Fruit fly (Drosophila melanogaster) whole organism, prepupa: ENCODE measurements around the gene Idh3a.
A peak's percentile ranks its signal among the peaks of the same experiment; 100 is the strongest.

Experiments
- Blimp-1 ChIP-seq: fragments of 200-800 bp; sonication (Bioruptor generic); optimal IDR thresholded peaks from 3 replicates; lab custom pipeline; 2017; ENCODE audit warnings: missing biosample characterization, missing genetic modification characterization, mild to moderate bottlenecking, moderate library complexity, missing genetic modification reagents
- CG10669 ChIP-seq: fragments of 200-800 bp; sonication (Bioruptor generic); optimal IDR thresholded peaks from 3 replicates; lab custom pipeline; 2018; ENCODE audit warnings: missing biosample characterization, mild to moderate bottlenecking, missing genetic modification characterization, moderate library complexity
- CG11762 ChIP-seq: fragments of 200-800 bp; sonication (Bioruptor generic); optimal IDR thresholded peaks from 3 replicates; lab custom pipeline; 2016; ENCODE audit warnings: missing biosample characterization, missing genetic modification characterization; ENCODE audit not compliant: insufficient read depth
- CG15336 ChIP-seq: fragments of 200-800 bp; sonication (Bioruptor generic); IDR thresholded peaks from 2 replicates; pipeline ENCODE4 v1.3.6; 2022; ENCODE audit warnings: missing biosample characterization, missing genetic modification characterization
- CG1621 ChIP-seq: fragments of 200-800 bp; sonication (Bioruptor generic); optimal IDR thresholded peaks from 3 replicates; lab custom pipeline; 2018; ENCODE audit warnings: missing biosample characterization, mild to moderate bottlenecking, missing genetic modification characterization
- CG3032 ChIP-seq: fragments of 200-800 bp; optimal IDR thresholded peaks from 2 replicates; lab custom pipeline; 2019; ENCODE audit warnings: missing biosample characterization, mild to moderate bottlenecking, missing genetic modification characterization, moderate library complexity
- CG34406 ChIP-seq: fragments of 200-800 bp; sonication (Bioruptor generic); optimal IDR thresholded peaks from 3 replicates; lab custom pipeline; 2016; ENCODE audit warnings: missing biosample characterization, missing genetic modification characterization
- CG3919 ChIP-seq: fragments of 200-800 bp; sonication (Bioruptor generic); optimal IDR thresholded peaks from 3 replicates; lab custom pipeline; 2016; ENCODE audit warnings: missing biosample characterization, missing genetic modification characterization
- CG4318 ChIP-seq: fragments of 200-800 bp; sonication (Bioruptor generic); optimal IDR thresholded peaks from 3 replicates; lab custom pipeline; 2017; ENCODE audit warnings: missing biosample characterization, mild to moderate bottlenecking, missing genetic modification characterization
- CG6163 ChIP-seq: fragments of 200-800 bp; sonication (Bioruptor generic); IDR thresholded peaks from 3 replicates; pipeline ENCODE4 v1.3.6; 2022; ENCODE audit warnings: missing biosample characterization, missing genetic modification characterization
- CG6276 ChIP-seq: fragments of 200-800 bp; sonication (Bioruptor generic); optimal IDR thresholded peaks from 2 replicates; lab custom pipeline; 2017; ENCODE audit warnings: missing biosample characterization, mild to moderate bottlenecking, missing genetic modification characterization
- CG8119 ChIP-seq: fragments of 200-800 bp; sonication (Bioruptor generic); IDR thresholded peaks from 3 replicates; pipeline ENCODE4 v1.3.6; 2022; ENCODE audit warnings: missing biosample characterization, missing genetic modification characterization
- CG8632 ChIP-seq: fragments of 200-800 bp; sonication (Bioruptor generic); optimal IDR thresholded peaks from 3 replicates; lab custom pipeline; 2016; ENCODE audit warnings: missing biosample characterization, missing genetic modification characterization
- CG9139 ChIP-seq: fragments of 200-800 bp; sonication (Bioruptor generic); optimal IDR thresholded peaks from 3 replicates; lab custom pipeline; 2017; ENCODE audit warnings: missing biosample characterization, mild to moderate bottlenecking, missing genetic modification characterization
- Eip75B ChIP-seq: fragments of 200-800 bp; sonication (Bioruptor generic); optimal IDR thresholded peaks from 3 replicates; lab custom pipeline; 2016; ENCODE audit warnings: missing biosample characterization, missing genetic modification characterization
- Eip78C ChIP-seq: fragments of 200-800 bp; sonication (Bioruptor generic); peaks from one replicate; lab custom pipeline; 2016; ENCODE audit warnings: missing biosample characterization, missing genetic modification characterization
- Ets21C ChIP-seq: fragments of 200-800 bp; sonication (Bioruptor generic); optimal IDR thresholded peaks from 3 replicates; lab custom pipeline; 2016; ENCODE audit warnings: missing biosample characterization, missing genetic modification characterization
- Gug ChIP-seq: fragments of 200-800 bp; sonication (Bioruptor generic); IDR thresholded peaks from 2 replicates; pipeline ENCODE4 v1.3.6; 2022; ENCODE audit warnings: missing biosample characterization, missing genetic modification characterization
- Hr39 ChIP-seq: fragments of 200-800 bp; sonication (Bioruptor generic); optimal IDR thresholded peaks from 2 replicates; lab custom pipeline; 2016; ENCODE audit warnings: missing biosample characterization, missing genetic modification characterization
- Hr4 ChIP-seq: fragments of 200-800 bp; sonication (Bioruptor generic); optimal IDR thresholded peaks from 3 replicates; lab custom pipeline; 2016; ENCODE audit warnings: missing biosample characterization, missing genetic modification characterization
- Lpt ChIP-seq: fragments of 200-800 bp; sonication (Bioruptor generic); optimal IDR thresholded peaks from 3 replicates; lab custom pipeline; 2016; ENCODE audit warnings: missing biosample characterization, missing genetic modification characterization
- Sox14 ChIP-seq: fragments of 200-800 bp; sonication (Bioruptor generic); optimal IDR thresholded peaks from 3 replicates; lab custom pipeline; 2016; ENCODE audit warnings: missing biosample characterization, missing genetic modification characterization
- cyc ChIP-seq: fragments of 200-800 bp; sonication (Bioruptor generic); optimal IDR thresholded peaks from 3 replicates; lab custom pipeline; 2016; ENCODE audit warnings: missing biosample characterization, missing genetic modification characterization
- eg ChIP-seq: fragments of 200-800 bp; sonication (Bioruptor generic); IDR thresholded peaks from 3 replicates; pipeline ENCODE4 v1.3.6; 2022; ENCODE audit warnings: missing biosample characterization, missing genetic modification characterization
- esn ChIP-seq: fragments of 200-800 bp; sonication (Bioruptor generic); optimal IDR thresholded peaks from 2 replicates; lab custom pipeline; 2016; ENCODE audit warnings: missing biosample characterization, mild to moderate bottlenecking, missing genetic modification characterization, moderate library complexity
- fd59A ChIP-seq: fragments of 200-800 bp; sonication (Bioruptor generic); optimal IDR thresholded peaks from 2 replicates; lab custom pipeline; 2017; ENCODE audit warnings: missing biosample characterization, mild to moderate bottlenecking, missing genetic modification characterization, missing genetic modification reagents
- fd85E ChIP-seq: fragments of 200-800 bp; sonication (Bioruptor generic); optimal IDR thresholded peaks from 3 replicates; lab custom pipeline; 2016; ENCODE audit warnings: missing biosample characterization, missing genetic modification characterization
- fkh ChIP-seq: fragments of 200-800 bp; sonication (Bioruptor generic); optimal IDR thresholded peaks from 3 replicates; lab custom pipeline; 2017; ENCODE audit warnings: missing biosample characterization, mild to moderate bottlenecking, missing genetic modification characterization, moderate library complexity
- net ChIP-seq: fragments of 200-800 bp; sonication (Bioruptor generic); optimal IDR thresholded peaks from 3 replicates; lab custom pipeline; 2016; ENCODE audit warnings: missing biosample characterization, missing genetic modification characterization
- pdm3 ChIP-seq: fragments of 200-800 bp; sonication (Bioruptor generic); optimal IDR thresholded peaks from 3 replicates; lab custom pipeline; 2016; ENCODE audit warnings: missing biosample characterization, missing genetic modification characterization
- svp ChIP-seq: fragments of 200-800 bp; sonication (Bioruptor generic); peaks from one replicate; lab custom pipeline; 2016; ENCODE audit warnings: missing biosample characterization, missing genetic modification characterization
- topi ChIP-seq: fragments of 200-800 bp; sonication (Bioruptor generic); optimal IDR thresholded peaks from 3 replicates; lab custom pipeline; 2016; ENCODE audit warnings: missing biosample characterization, missing genetic modification characterization
- vri ChIP-seq: fragments of 200-800 bp; sonication (Bioruptor generic); optimal IDR thresholded peaks from 3 replicates; lab custom pipeline; 2016; ENCODE audit warnings: missing biosample characterization, mild to moderate bottlenecking, missing genetic modification characterization

The Idh3a gene

DNA sequence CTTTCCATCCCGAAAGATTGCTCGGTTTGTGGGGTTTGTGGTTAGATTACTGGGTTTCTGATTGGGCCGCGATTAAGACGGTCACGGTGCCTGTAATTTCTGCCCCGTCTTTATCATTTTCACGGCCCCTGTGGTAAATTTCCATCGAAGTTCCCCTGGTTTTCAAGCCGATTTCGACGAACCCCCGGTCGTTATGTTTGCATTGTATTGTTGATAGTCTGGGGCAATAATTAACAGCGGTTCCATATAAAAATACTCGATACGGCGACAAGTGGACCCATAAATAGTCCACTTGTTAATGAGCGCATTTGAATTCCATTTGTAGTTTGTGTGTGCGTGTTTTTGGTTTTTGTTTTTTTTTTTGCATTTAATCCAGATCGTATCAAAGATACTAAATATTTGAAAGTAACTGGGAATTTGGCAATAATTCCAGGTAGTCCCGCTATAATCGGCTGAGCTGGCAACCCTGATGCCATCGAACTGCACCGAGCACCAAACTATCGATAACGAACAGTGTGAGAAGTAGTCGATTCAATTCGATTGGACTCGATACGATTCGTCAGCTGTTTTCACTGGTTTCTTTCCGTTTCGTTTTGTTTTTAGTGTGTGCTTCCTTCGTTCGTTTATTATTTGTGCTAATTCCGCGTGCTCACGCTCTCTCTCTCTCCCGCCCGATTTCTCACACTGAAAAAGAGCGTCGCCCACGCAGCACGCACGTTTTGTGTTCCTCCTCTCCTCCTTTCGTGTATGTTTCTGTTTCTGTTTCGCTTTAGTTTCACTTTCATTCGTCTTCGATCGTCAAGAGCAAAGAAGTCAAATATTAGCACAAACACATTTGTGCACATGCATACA is 16.1 kb downstream of the Idh3a start (continued):
- TF ChIP-seq fd85E (GFP tag; lab: Kevin White, UChicago) (no peak), CG34406 (GFP tag; lab: Kevin White, UChicago) (no peak), CG11762 (GFP tag; lab: Kevin White, UChicago) (no peak), CG6276 (no peak), CG4318 (GFP tag; lab: Kevin White, UChicago) (no peak), Gug (GFP tag; lab: Robert Waterston, UW) (no peak), CG8632 (no peak), Blimp-1 (GFP tag; lab: Kevin White, UChicago) (peak; percentile 93), topi (GFP tag; lab: Kevin White, UChicago) (no peak), Sox14 (GFP tag; lab: Kevin White, UChicago) (peak; percentile 32), CG8119 (no peak), CG15336 (GFP tag; lab: Robert Waterston, UW) (0 out of 2 replicates have a peak, but pooled peaks have one; percentile 14), cyc (GFP tag; lab: Kevin White, UChicago) (no peak), fd59A (GFP tag; lab: Kevin White, UChicago) (no peak), Hr39 (GFP tag; lab: Kevin White, UChicago) (no peak), fkh (GFP tag; lab: Kevin White, UChicago) (no peak), eg (GFP tag; lab: Robert Waterston, UW) (0 out of 3 replicates have a peak, but pooled peaks have one; percentile 30), CG10669 (GFP tag; lab: Kevin White, UChicago) (no peak), CG9139 (no peak)
- TF ChIP-seq, all 60 proteins: peak for 16

DNA sequence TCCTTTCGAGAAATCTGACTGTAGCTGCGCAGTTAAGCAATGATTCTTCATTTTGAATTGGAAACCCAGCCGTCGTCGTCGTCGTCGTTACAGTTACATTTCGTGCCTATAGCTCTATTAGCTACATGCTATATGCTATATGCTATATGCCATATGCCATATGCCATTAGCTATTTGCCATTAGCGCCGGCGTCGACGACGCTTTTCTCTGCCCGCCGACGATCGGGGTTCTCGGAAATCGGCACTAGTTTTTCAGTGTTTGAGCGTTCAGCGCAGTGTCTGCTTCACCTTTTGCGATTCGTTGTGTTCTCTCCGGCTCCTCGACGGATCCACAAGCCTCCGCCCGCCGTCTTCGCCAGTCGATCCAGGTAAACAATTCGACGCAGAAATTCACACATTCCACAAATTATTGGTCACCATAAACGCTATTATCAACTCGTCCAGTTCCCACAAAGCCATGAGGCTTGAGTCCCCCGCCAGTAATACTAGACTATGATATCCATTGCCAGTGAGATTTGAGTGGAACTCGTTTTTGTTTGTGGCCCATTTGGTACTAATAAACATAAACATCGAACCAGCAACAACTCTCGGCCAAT is 17.3 kb downstream of the Idh3a start:
- TF ChIP-seq Lpt (no peak), Eip75B (GFP tag; lab: Kevin White, UChicago) (no peak), CG4318 (GFP tag; lab: Kevin White, UChicago) (no peak), CG8119 (no peak), esn (GFP tag; lab: Kevin White, UChicago) (no peak), pdm3 (no peak), CG3919 (no peak), Ets21C (GFP tag; lab: Kevin White, UChicago) (no peak), CG6276 (no peak), fkh (GFP tag; lab: Kevin White, UChicago) (no peak), cyc (GFP tag; lab: Kevin White, UChicago) (no peak), net (GFP tag; lab: Kevin White, UChicago) (no peak), fd85E (GFP tag; lab: Kevin White, UChicago) (no peak), Sox14 (GFP tag; lab: Kevin White, UChicago) (no peak)
- TF ChIP-seq, all 60 proteins: peak for 0

DNA sequence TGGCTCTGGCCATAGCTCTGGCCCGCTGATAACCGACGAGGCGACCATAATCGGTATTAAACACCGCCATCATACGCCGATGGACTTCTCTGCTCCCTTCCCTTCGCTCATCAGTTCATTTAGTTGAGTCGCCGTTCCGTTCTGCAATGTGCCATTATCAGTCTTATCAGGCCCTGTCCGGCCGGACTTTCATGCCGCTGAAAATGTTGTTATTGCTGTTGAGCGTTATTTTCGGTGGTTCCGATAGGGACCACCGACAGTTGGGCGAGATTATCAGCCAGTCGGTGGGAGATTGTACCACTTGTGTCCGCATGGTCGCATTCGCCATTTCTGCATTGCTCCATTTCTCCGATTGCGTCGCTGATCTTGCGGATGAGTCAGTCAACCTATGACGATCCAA is 20.3 kb downstream of the Idh3a start:
- TF ChIP-seq svp (GFP tag; lab: Kevin White, UChicago) (peak; percentile 95), vri (peak; percentile 34), CG1621 (tag; lab: Kevin White, UChicago) (no peak)

DNA sequence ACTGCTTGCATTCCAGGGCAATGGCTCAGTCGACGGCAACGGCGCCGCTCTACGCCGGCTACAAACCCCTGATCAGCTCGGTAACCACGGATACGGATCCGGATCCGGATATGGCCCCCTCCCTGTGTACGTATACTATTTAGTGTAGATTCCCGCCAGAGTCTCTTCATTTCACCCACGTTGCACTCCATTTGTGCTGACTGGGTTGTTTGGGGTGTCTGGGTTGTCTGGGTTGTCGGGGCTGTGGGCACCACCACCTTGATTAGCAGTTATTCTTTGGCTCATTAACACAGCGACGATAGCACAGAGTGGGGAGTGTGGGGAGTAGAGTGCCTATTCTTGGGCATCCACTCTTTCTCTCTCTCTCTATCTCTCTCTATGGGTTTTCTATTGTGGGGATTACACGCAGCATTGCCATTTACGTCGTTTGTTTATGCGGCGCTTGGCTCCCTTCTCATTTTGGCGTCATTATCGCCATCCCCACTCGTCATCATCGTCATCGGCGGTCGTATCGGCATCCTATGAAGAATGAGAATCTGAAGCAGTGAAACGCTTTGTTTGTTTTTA is 22.8 kb downstream of the Idh3a start:
- TF ChIP-seq CG6163 (0 out of 3 replicates have a peak, but pooled peaks have one; percentile 32), CG3032 (tag; lab: Kevin White, UChicago) (no peak), Hr4 (no peak), Eip78C (GFP tag; lab: Kevin White, UChicago) (peak; percentile 2)
